Worm (Caenorhabditis elegans): ENCODE measurements around the gene Y39A1A.3.

The Y39A1A.3 gene

DNA sequence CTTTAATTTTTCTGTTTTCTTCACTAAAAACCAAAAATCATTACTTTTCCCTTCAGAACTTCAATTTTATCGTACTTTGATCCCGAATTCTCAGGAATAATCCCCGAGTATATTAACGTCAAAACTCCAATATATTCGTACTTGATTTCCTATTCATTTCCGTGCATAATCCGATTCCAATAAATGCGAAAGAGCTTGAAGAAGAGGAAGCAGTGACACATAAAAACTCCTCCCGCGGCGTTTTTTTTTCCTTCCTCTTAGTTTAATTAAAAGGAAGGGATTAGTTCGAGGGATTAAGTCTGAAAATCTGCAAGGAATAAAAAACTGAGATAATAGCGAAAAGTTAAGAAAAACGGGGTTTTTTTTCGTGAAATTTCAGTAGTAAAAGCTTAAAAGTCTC lies 4.6 kb upstream of the Y39A1A.3 start (continued):
- TF ChIP-seq egl-13 (tag; optimal IDR thresholded peaks at IDR 0.05): peak; percentile 58
- no peak for TF ChIP-seq ets-5 (GFP tag; IDR thresholded peaks at IDR 0.05)
- TF ChIP-seq nhr-12 (tag; optimal IDR thresholded peaks at IDR 0.05): no peak
- TF ChIP-seq nhr-84 (tag; optimal IDR thresholded peaks at IDR 0.05): no peak
- TF ChIP-seq pqm-1 (tag; optimal IDR thresholded peaks at IDR 0.05): no peak
- no peak for TF ChIP-seq unc-98 (GFP tag; IDR thresholded peaks at IDR 0.05)
- peak; percentile 4 for TF ChIP-seq sox-4 (tag; optimal IDR thresholded peaks at IDR 0.05)
- TF ChIP-seq zip-4 (GFP tag; optimal IDR thresholded peaks at IDR 0.05): no peak
- TF ChIP-seq lsy-2 (tag; optimal IDR thresholded peaks at IDR 0.05): no peak
- TF ChIP-seq aha-1 (tag; optimal IDR thresholded peaks at IDR 0.05): no peak
- no peak for TF ChIP-seq fos-1 (tag; optimal IDR thresholded peaks at IDR 0.05)
- TF ChIP-seq zag-1 (tag; optimal IDR thresholded peaks at IDR 0.05): no peak
- TF ChIP-seq hpl-2 (GFP tag; optimal IDR thresholded peaks at IDR 0.05): no peak
- TF ChIP-seq lir-3 (tag; optimal IDR thresholded peaks at IDR 0.05; ENCODE audit: poor library complexity): no peak
- TF ChIP-seq dsc-1 (tag; optimal IDR thresholded peaks at IDR 0.05): peak; percentile 95
- TF ChIP-seq grh-1 (GFP tag; IDR thresholded peaks at IDR 0.05): no peak
- TF ChIP-seq swsn-7 (tag; optimal IDR thresholded peaks at IDR 0.05): peak; percentile 20
- TF ChIP-seq nhr-47 (tag; optimal IDR thresholded peaks at IDR 0.05): peak; percentile 58
- no peak for TF ChIP-seq mdl-1 (tag; optimal IDR thresholded peaks at IDR 0.05)
- peak; percentile 39 for TF ChIP-seq lin-14 (GFP tag; optimal IDR thresholded peaks at IDR 0.05)

DNA sequence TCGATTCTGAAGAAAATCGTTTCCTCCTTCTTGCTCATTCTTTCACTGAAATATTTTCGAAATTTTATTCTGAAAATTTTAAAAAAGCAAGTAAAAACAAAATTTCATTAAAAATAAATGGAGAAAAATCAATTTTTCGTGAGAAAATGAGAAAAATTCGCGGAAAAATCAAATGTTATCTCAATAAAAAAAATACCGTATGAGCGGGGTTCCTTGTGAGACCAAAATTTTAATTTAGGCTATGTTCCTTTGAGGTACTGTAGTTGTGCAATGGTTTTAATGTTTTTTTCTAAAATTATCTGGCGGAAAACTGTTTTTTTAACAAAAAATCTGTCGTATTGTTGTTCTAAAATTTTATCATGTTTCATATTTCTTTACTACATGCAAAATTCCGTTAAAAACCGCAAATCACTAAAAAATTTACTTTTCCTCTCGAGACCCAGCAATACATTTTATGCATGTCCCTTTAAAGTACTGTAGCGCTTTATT lies 3.9 kb upstream of the Y39A1A.3 start, which contains the start of gene epg-6:
Gene epg-6, minus strand, starts transcription at position 51 of the 489 bp plus-strand sequence.
- no peak for TF ChIP-seq lin-35 (GFP tag; optimal IDR thresholded peaks at IDR 0.05)

DNA sequence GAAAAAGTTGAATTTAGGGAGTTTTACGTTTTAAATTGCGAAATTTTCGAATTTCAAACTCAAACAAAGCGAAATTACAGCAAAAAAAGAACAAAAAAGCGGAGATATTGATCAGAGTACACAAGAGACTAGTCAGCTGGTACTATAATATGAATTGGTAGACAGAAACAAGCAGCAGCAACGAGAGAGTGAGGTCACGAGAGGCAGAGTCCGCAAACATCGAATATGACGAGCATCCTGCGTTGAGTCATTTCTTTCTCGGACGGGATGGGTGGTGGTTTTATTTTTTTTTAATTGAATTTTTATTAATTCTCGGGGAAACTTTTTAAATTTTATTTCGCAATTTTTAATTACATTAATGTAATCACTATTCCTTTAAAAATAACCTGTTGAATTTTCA lies 3.4 kb upstream of the Y39A1A.3 start:
- TF ChIP-seq egl-13 (tag; optimal IDR thresholded peaks at IDR 0.05) (peak; percentile 40), dpl-1 (GFP tag; optimal IDR thresholded peaks at IDR 0.05) (peak; percentile 52 to 79 (median 74)), unc-98 (GFP tag; IDR thresholded peaks at IDR 0.05) (no peak), ztf-11 (tag; optimal IDR thresholded peaks at IDR 0.05) (peak in 1 of 2 experiments; percentile 26), aha-1 (tag; optimal IDR thresholded peaks at IDR 0.05) (no peak), unc-86 (tag; optimal IDR thresholded peaks at IDR 0.05) (peak; percentile 57), vab-15 (tag; optimal IDR thresholded peaks at IDR 0.05) (peak; percentile 13), zip-4 (GFP tag; optimal IDR thresholded peaks at IDR 0.05) (no peak), nhr-47 (tag; optimal IDR thresholded peaks at IDR 0.05) (peak; percentile 77), unc-30 (tag; optimal IDR thresholded peaks at IDR 0.05) (no peak), fkh-8 (tag; optimal IDR thresholded peaks at IDR 0.05) (peak; percentile 77), nhr-71 (tag; optimal IDR thresholded peaks at IDR 0.05) (peak; percentile 87), nhr-19 (GFP tag; conservative IDR thresholded peaks at IDR 0.05) (peak; percentile 74), mab-9 (GFP tag; IDR thresholded peaks at IDR 0.05) (0 out of 2 replicates have a peak, but pooled peaks have one; percentile 31), lin-13 (GFP tag; optimal IDR thresholded peaks at IDR 0.05) (peak; percentile 52), ceh-8 (GFP tag; optimal IDR thresholded peaks at IDR 0.05) (peak; percentile 3), pax-3 (tag; optimal IDR thresholded peaks at IDR 0.05) (no peak), tbx-2 (tag; optimal IDR thresholded peaks at IDR 0.05) (peak; percentile 70), lin-14 (GFP tag; optimal IDR thresholded peaks at IDR 0.05) (no peak), nhr-237 (tag; optimal IDR thresholded peaks at IDR 0.05) (no peak), ceh-88 (GFP tag; IDR thresholded peaks at IDR 0.05) (no peak), ceh-90 (tag; optimal IDR thresholded peaks at IDR 0.05) (no peak), alr-1 (tag; optimal IDR thresholded peaks at IDR 0.05; ENCODE audit: borderline replicate concordance) (no peak), nhr-28 (tag; optimal IDR thresholded peaks at IDR 0.05) (no peak), fos-1 (tag; optimal IDR thresholded peaks at IDR 0.05) (peak; percentile 49), jun-1 (tag; optimal IDR thresholded peaks at IDR 0.05) (peak; percentile 46), elt-3 (tag; optimal IDR thresholded peaks at IDR 0.05) (peak in 1 of 6 experiments; percentile 37), swsn-7 (tag; optimal IDR thresholded peaks at IDR 0.05) (peak; percentile 74), fkh-10 (GFP tag; optimal IDR thresholded peaks at IDR 0.05) (no peak), ceh-82 (tag; optimal IDR thresholded peaks at IDR 0.05) (peak; percentile 19 to 61 (median 38)), C34B4.2 (tag; optimal IDR thresholded peaks at IDR 0.05) (no peak), unc-130 (tag; optimal IDR thresholded peaks at IDR 0.05) (peak; percentile 62), pqm-1 (tag; optimal IDR thresholded peaks at IDR 0.05) (no peak), nhr-12 (tag; optimal IDR thresholded peaks at IDR 0.05) (no peak), nhr-85 (tag) (peak; percentile 83), nhr-77 (tag; optimal IDR thresholded peaks at IDR 0.05) (peak; percentile 35), blmp-1 (tag; optimal IDR thresholded peaks at IDR 0.05) (peak; percentile 59)

Measured in whole organism, L1 larva.